Fruit fly (Drosophila melanogaster) whole organism, embryonic: Measurements from ENCODE around the gene Grip75.
A peak's percentile ranks its signal among the peaks of the same experiment; 100 is the strongest.

Source experiments
- Adf1 ChIP-seq: fragments of 200-800 bp; sonication (Bioruptor generic); IDR thresholded peaks from 2 replicates; pipeline ENCODE4 v1.3.6; 2022; ENCODE audit warnings: missing biosample characterization, missing genetic modification characterization
- Antp ChIP-seq: fragments of 200-800 bp; sonication (Bioruptor generic); optimal IDR thresholded peaks from 3 replicates; lab custom pipeline; 2016; ENCODE audit warnings: missing biosample characterization, missing genetic modification characterization
- Bteb2 ChIP-seq: fragments of 200-800 bp; sonication (Bioruptor generic); optimal IDR thresholded peaks from 2 replicates; lab custom pipeline; 2016; ENCODE audit warnings: missing biosample characterization, missing genetic modification characterization
- CG10147 ChIP-seq: fragments of 200-800 bp; sonication (Bioruptor generic); optimal IDR thresholded peaks from 2 replicates; lab custom pipeline; 2019; ENCODE audit warnings: missing biosample characterization, mild to moderate bottlenecking, missing genetic modification characterization, moderate library complexity
- CG11085 ChIP-seq: fragments of 200-800 bp; sonication (Bioruptor generic); IDR thresholded peaks from 2 replicates; pipeline ENCODE4 v1.3.6; 2022; ENCODE audit warnings: missing biosample characterization, missing genetic modification characterization
- CG11093 ChIP-seq: fragments of 200-800 bp; sonication (Bioruptor generic); IDR thresholded peaks from 3 replicates; pipeline ENCODE4 v1.3.6; 2022; ENCODE audit warnings: missing biosample characterization, missing genetic modification characterization
- CG12104 ChIP-seq: fragments of 200-800 bp; sonication (Bioruptor generic); optimal IDR thresholded peaks from 3 replicates; lab custom pipeline; 2016; ENCODE audit warnings: missing biosample characterization, missing genetic modification characterization
- CG12219 ChIP-seq: fragments of 200-800 bp; sonication (Bioruptor generic); optimal IDR thresholded peaks from 3 replicates; lab custom pipeline; 2018; ENCODE audit warnings: missing biosample characterization, mild to moderate bottlenecking, missing genetic modification characterization
- CG12391 ChIP-seq: fragments of 200-800 bp; sonication (Bioruptor generic); optimal IDR thresholded peaks from 3 replicates; lab custom pipeline; 2018; ENCODE audit warnings: missing biosample characterization, mild to moderate bottlenecking, missing genetic modification characterization, moderate library complexity
- CG1602 ChIP-seq: fragments of 200-800 bp; sonication (Bioruptor generic); optimal IDR thresholded peaks from 3 replicates; lab custom pipeline; 2016; ENCODE audit warnings: missing biosample characterization, missing genetic modification characterization
- CG1603 ChIP-seq: fragments of 200-800 bp; sonication (Bioruptor generic); optimal IDR thresholded peaks from 2 replicates; lab custom pipeline; 2019; ENCODE audit warnings: missing biosample characterization, mild to moderate bottlenecking, missing genetic modification characterization, moderate library complexity
- CG17361 ChIP-seq: fragments of 200-800 bp; sonication (Bioruptor generic); IDR thresholded peaks from 3 replicates; pipeline ENCODE4 v1.3.6; 2022; ENCODE audit warnings: missing biosample characterization, missing genetic modification characterization
- CG1832 ChIP-seq: fragments of 200-800 bp; sonication (Bioruptor generic); optimal IDR thresholded peaks from 2 replicates; lab custom pipeline; 2017; ENCODE audit warnings: missing biosample characterization, mild to moderate bottlenecking, missing genetic modification characterization, inconsistent platforms
- CG34224 ChIP-seq: fragments of 200-800 bp; sonication (Bioruptor generic); IDR thresholded peaks from 3 replicates; pipeline ENCODE4 v1.3.6; 2022; ENCODE audit warnings: missing biosample characterization, missing genetic modification characterization; ENCODE audit not compliant: partially characterized antibody
- CG34376 ChIP-seq: fragments of 200-800 bp; sonication (Bioruptor generic); optimal IDR thresholded peaks from 2 replicates; lab custom pipeline; 2018; ENCODE audit warnings: missing biosample characterization, mild to moderate bottlenecking, missing genetic modification characterization
- CG3995 ChIP-seq: fragments of 200-800 bp; sonication (Bioruptor generic); optimal IDR thresholded peaks from 3 replicates; lab custom pipeline; 2016; ENCODE audit warnings: missing biosample characterization, missing genetic modification characterization
- CG4282 ChIP-seq: fragments of 200-800 bp; sonication (Bioruptor generic); optimal IDR thresholded peaks from 2 replicates; lab custom pipeline; 2016; ENCODE audit warnings: missing biosample characterization, missing genetic modification characterization
- CG7745 ChIP-seq: fragments of 200-800 bp; sonication (Bioruptor generic); optimal IDR thresholded peaks from 2 replicates; lab custom pipeline; 2018; ENCODE audit warnings: missing biosample characterization, mild to moderate bottlenecking, missing genetic modification characterization, moderate library complexity
- Doc3 ChIP-seq: fragments of 200-800 bp; sonication (Bioruptor generic); IDR thresholded peaks from 3 replicates; pipeline ENCODE4 v1.3.6; 2022; ENCODE audit warnings: missing biosample characterization, missing genetic modification characterization; ENCODE audit not compliant: partially characterized antibody
- Dp ChIP-seq: fragments of 200-800 bp; sonication (Bioruptor generic); optimal IDR thresholded peaks from 2 replicates; lab custom pipeline; 2018; ENCODE audit warnings: missing biosample characterization, mild to moderate bottlenecking, missing genetic modification characterization, moderate library complexity
- Elba2 ChIP-seq: fragments of 200-800 bp; sonication (Bioruptor generic); optimal IDR thresholded peaks from 3 replicates; lab custom pipeline; 2016; ENCODE audit warnings: missing biosample characterization, missing genetic modification characterization
- MESR4 ChIP-seq: fragments of 200-800 bp; sonication (Bioruptor generic); optimal IDR thresholded peaks from 2 replicates; lab custom pipeline; 2018; ENCODE audit warnings: missing biosample characterization, mild to moderate bottlenecking, missing genetic modification characterization, moderate library complexity
- Max ChIP-seq: fragments of 200-800 bp; sonication (Bioruptor generic); optimal IDR thresholded peaks from 2 replicates; lab custom pipeline; 2016; ENCODE audit warnings: missing biosample characterization, mild to moderate bottlenecking, missing genetic modification characterization
- Mes4 ChIP-seq: fragments of 200-800 bp; sonication (Bioruptor generic); optimal IDR thresholded peaks from 2 replicates; lab custom pipeline; 2016; ENCODE audit warnings: missing biosample characterization, missing genetic modification characterization
- Nf-YA ChIP-seq: fragments of 200-800 bp; sonication (Bioruptor generic); IDR thresholded peaks from 2 replicates; pipeline ENCODE4 v1.3.6; 2022; ENCODE audit warnings: missing biosample characterization, missing genetic modification characterization
- Nf-YB ChIP-seq: fragments of 200-800 bp; sonication (Bioruptor generic); optimal IDR thresholded peaks from 3 replicates; lab custom pipeline; 2019; ENCODE audit warnings: missing biosample characterization, mild to moderate bottlenecking, missing genetic modification characterization, moderate library complexity
- PHDP ChIP-seq: fragments of 200-800 bp; sonication (Bioruptor generic); optimal IDR thresholded peaks from 3 replicates; lab custom pipeline; 2018; ENCODE audit warnings: missing biosample characterization, mild to moderate bottlenecking, missing genetic modification characterization, moderate library complexity
- Six4 ChIP-seq: fragments of 200-800 bp; sonication (Bioruptor generic); optimal IDR thresholded peaks from 2 replicates; lab custom pipeline; 2016; ENCODE audit warnings: missing biosample characterization, missing genetic modification characterization
- Ssrp ChIP-seq: fragments of 200-800 bp; sonication (Bioruptor generic); optimal IDR thresholded peaks from 2 replicates; lab custom pipeline; 2018; ENCODE audit warnings: missing biosample characterization, mild to moderate bottlenecking, missing genetic modification characterization, moderate library complexity
- Stat92E ChIP-seq, 3 experiments: fragments of >200 bp in 2 of 3; fragments of 200-800 bp in 1 of 3; sonication (Bioruptor generic) in 1 of 3; optimal IDR thresholded peaks; 2 replicates each; lab custom pipeline; 2017 to 2019; ENCODE audit warnings: missing biosample characterization in 3 of 3, missing genetic modification characterization in 3 of 3, mild to moderate bottlenecking in 1 of 3, moderate library complexity in 1 of 3
- ap ChIP-seq: fragments of 200-800 bp; sonication (Bioruptor generic); IDR thresholded peaks from 2 replicates; pipeline ENCODE4 v1.3.6; 2022; ENCODE audit warnings: missing biosample characterization, missing genetic modification characterization
- ash1 ChIP-seq: fragments of 200-800 bp; sonication (Bioruptor generic); optimal IDR thresholded peaks from 2 replicates; lab custom pipeline; 2018; ENCODE audit warnings: missing biosample characterization, mild to moderate bottlenecking, missing genetic modification characterization
- cad ChIP-seq: fragments of >200 bp; optimal IDR thresholded peaks from 2 replicates; lab custom pipeline; 2017; ENCODE audit warnings: missing biosample characterization, missing genetic modification characterization
- dmrt99B ChIP-seq: fragments of 200-800 bp; sonication (Bioruptor generic); optimal IDR thresholded peaks from 2 replicates; lab custom pipeline; 2018; ENCODE audit warnings: missing biosample characterization, mild to moderate bottlenecking, missing genetic modification characterization, moderate library complexity
- dpn ChIP-seq, 2 experiments: fragments of 200-800 bp; sonication (Bioruptor generic); optimal IDR thresholded peaks; 3 replicates each; lab custom pipeline; 2016; ENCODE audit warnings: missing biosample characterization in 2 of 2, missing genetic modification characterization in 2 of 2
- grn ChIP-seq: fragments of 200-800 bp; sonication (Bioruptor generic); optimal IDR thresholded peaks from 3 replicates; lab custom pipeline; 2017; ENCODE audit warnings: missing biosample characterization, missing genetic modification characterization
- jigr1 ChIP-seq: fragments of 200-800 bp; sonication (Bioruptor generic); IDR thresholded peaks from 3 replicates; pipeline ENCODE4 v1.3.6; 2022; ENCODE audit warnings: missing biosample characterization, missing genetic modification characterization
- jing ChIP-seq: fragments of 200-800 bp; sonication (Bioruptor generic); optimal IDR thresholded peaks from 2 replicates; lab custom pipeline; 2018; ENCODE audit warnings: missing biosample characterization, mild to moderate bottlenecking, missing genetic modification characterization
- kah ChIP-seq: fragments of 200-800 bp; sonication (Bioruptor generic); optimal IDR thresholded peaks from 2 replicates; lab custom pipeline; 2018; ENCODE audit warnings: missing biosample characterization, mild to moderate bottlenecking, missing genetic modification characterization
- ken ChIP-seq: fragments of 200-800 bp; sonication (Bioruptor generic); IDR thresholded peaks from 3 replicates; pipeline ENCODE4 v1.3.6; 2022; ENCODE audit warnings: missing biosample characterization, missing genetic modification characterization
- lov ChIP-seq, 2 experiments: fragments of 200-800 bp in 1 of 2; fragments of >200 bp in 1 of 2; sonication (Bioruptor generic) in 1 of 2; IDR thresholded peaks in 1 of 2; optimal IDR thresholded peaks in 1 of 2; 2 replicates in 1 of 2; 3 replicates in 1 of 2; pipeline versions ENCODE4 v1.3.6 to Lab custom; 2017 to 2022; ENCODE audit warnings: missing biosample characterization in 1 of 2, missing genetic modification characterization in 1 of 2
- nom ChIP-seq: fragments of 200-800 bp; sonication (Bioruptor generic); optimal IDR thresholded peaks from 2 replicates; lab custom pipeline; 2017; ENCODE audit warnings: missing biosample characterization, missing genetic modification characterization, mild to moderate bottlenecking, moderate library complexity, missing genetic modification reagents
- pfk ChIP-seq: fragments of 200-800 bp; sonication (Bioruptor generic); optimal IDR thresholded peaks from 2 replicates; lab custom pipeline; 2018; ENCODE audit warnings: missing biosample characterization, mild to moderate bottlenecking, missing genetic modification characterization, moderate library complexity
- sc ChIP-seq, 3 experiments: fragments of >200 bp in 2 of 3; fragments of 200-800 bp in 1 of 3; sonication (Bioruptor generic) in 1 of 3; optimal IDR thresholded peaks; 2 replicates in 2 of 3; 3 replicates in 1 of 3; lab custom pipeline; 2017; ENCODE audit warnings: mild to moderate bottlenecking in 1 of 3, missing biosample characterization in 1 of 3, missing genetic modification characterization in 1 of 3, missing genetic modification reagents in 1 of 3
- slbo ChIP-seq: fragments of 200-800 bp; sonication (Bioruptor generic); IDR thresholded peaks from 2 replicates; pipeline ENCODE4 v1.3.6; 2022; ENCODE audit warnings: missing biosample characterization, missing genetic modification characterization
- toy ChIP-seq: fragments of 200-800 bp; sonication (Bioruptor generic); IDR thresholded peaks from 2 replicates; pipeline ENCODE4 v1.3.6; 2022; ENCODE audit warnings: missing biosample characterization, missing genetic modification characterization
- trem ChIP-seq: fragments of 200-800 bp; optimal IDR thresholded peaks from 3 replicates; lab custom pipeline; 2019; ENCODE audit warnings: missing biosample characterization, mild to moderate bottlenecking, missing genetic modification characterization, moderate library complexity
- twi ChIP-seq: fragments of 200-800 bp; optimal IDR thresholded peaks from 2 replicates; lab custom pipeline; 2019; ENCODE audit warnings: missing biosample characterization, mild to moderate bottlenecking, missing genetic modification characterization, moderate library complexity
- zen2 ChIP-seq: fragments of 200-800 bp; sonication (Bioruptor generic); IDR thresholded peaks from 3 replicates; pipeline ENCODE4 v1.3.6; 2022; ENCODE audit warnings: missing biosample characterization, missing genetic modification characterization; ENCODE audit not compliant: partially characterized antibody

Grip75 gene

dm6 chr2L:10466865-10467270, 16.2 kb upstream of the Grip75 start (continued):
- no peak for TF ChIP-seq pfk (GFP tag; lab: Kevin White, UChicago)
- no peak for TF ChIP-seq CG11085 (GFP tag; lab: Robert Waterston, UW)
- no peak for TF ChIP-seq CG4282 (GFP tag; lab: Kevin White, UChicago)
- no peak for TF ChIP-seq ash1 (GFP tag; lab: Kevin White, UChicago)
- TF ChIP-seq Nf-YA (GFP tag; lab: Robert Waterston, UW) = no peak
- TF ChIP-seq Max (GFP tag; lab: Kevin White, UChicago) = peak; percentile 58
- no peak for TF ChIP-seq CG34224 (GFP tag; lab: Robert Waterston, UW)
- TF ChIP-seq Mes4 (GFP tag; lab: Kevin White, UChicago) = peak; percentile 28
- TF ChIP-seq dpn (GFP tag; optimal IDR thresholded peaks at IDR 0.05; lab: Kevin White, UChicago) = peak; percentile 52 to 56
- 0 out of 3 replicates have a peak, but pooled peaks have one; percentile 46 for TF ChIP-seq jigr1 (GFP tag; lab: Robert Waterston, UW)
- TF ChIP-seq CG10147 (GFP tag; lab: Kevin White, UChicago) = peak; percentile 2
- TF ChIP-seq CG34376 (GFP tag; lab: Kevin White, UChicago) = no peak
- no peak for TF ChIP-seq lov (optimal IDR thresholded peaks at IDR 0.05; lab: Kevin White, UChicago)
- 0 out of 3 replicates have a peak, but pooled peaks have one; percentile 54 for TF ChIP-seq lov (GFP tag; IDR thresholded peaks at IDR 0.05; lab: Robert Waterston, UW)
- no peak for TF ChIP-seq ken (GFP tag; lab: Robert Waterston, UW)
- no peak for TF ChIP-seq zen2 (GFP tag; lab: Robert Waterston, UW)
- no peak for TF ChIP-seq toy (GFP tag; lab: Robert Waterston, UW)
- no peak for TF ChIP-seq Bteb2 (GFP tag; lab: Kevin White, UChicago)
- TF ChIP-seq sc (optimal IDR thresholded peaks at IDR 0.05; lab: Kevin White, UChicago) = no peak
- peak; percentile 56 for TF ChIP-seq sc (GFP tag; optimal IDR thresholded peaks at IDR 0.05; lab: Kevin White, UChicago)
- no peak for TF ChIP-seq Dp
- no peak for TF ChIP-seq CG12219 (GFP tag; lab: Kevin White, UChicago)
- no peak for TF ChIP-seq ap (GFP tag; lab: Robert Waterston, UW)
- TF ChIP-seq slbo (GFP tag; lab: Robert Waterston, UW) = no peak; the same call in 1 of the 2 replicates
- peak in 1 of 3 experiments; percentile 43 for TF ChIP-seq Stat92E (GFP tag; optimal IDR thresholded peaks at IDR 0.05; lab: Kevin White, UChicago)
- peak; percentile 13 for TF ChIP-seq PHDP
- TF ChIP-seq Doc3 (GFP tag; lab: Robert Waterston, UW) = no peak
- TF ChIP-seq CG3995 = no peak
- TF ChIP-seq CG7745 (tag; lab: Kevin White, UChicago) = no peak
- no peak for TF ChIP-seq CG1832 (GFP tag; lab: Kevin White, UChicago)
- TF ChIP-seq trem (tag; lab: Kevin White, UChicago) = peak; percentile 37
- peak; percentile 32 for TF ChIP-seq Nf-YB (GFP tag; lab: Kevin White, UChicago)
- TF ChIP-seq CG1602 = peak; percentile 61
- TF ChIP-seq CG1603 (tag; lab: Kevin White, UChicago) = no peak
- peak; percentile 57 for TF ChIP-seq CG12104 (GFP tag; lab: Kevin White, UChicago)
- peak; percentile 46 for TF ChIP-seq Antp (GFP tag; lab: Kevin White, UChicago)
- peak; percentile 16 for TF ChIP-seq kah
- peak; percentile 60 for TF ChIP-seq Six4 (GFP tag; lab: Kevin White, UChicago)
- peak; percentile 80 for TF ChIP-seq dmrt99B (tag; lab: Kevin White, UChicago)
- TF ChIP-seq CG11093 (GFP tag; lab: Robert Waterston, UW) = peak; percentile 63; the same call in 1 of the 3 replicates
- TF ChIP-seq Ssrp (tag; lab: Kevin White, UChicago) = peak; percentile 68
- no peak for TF ChIP-seq Elba2
- TF ChIP-seq twi (tag; lab: Kevin White, UChicago) = peak; percentile 17
- TF ChIP-seq nom = no peak
- TF ChIP-seq CG12391 (tag; lab: Kevin White, UChicago) = peak; percentile 50
- peak; percentile 87 for TF ChIP-seq CG17361 (GFP tag; lab: Robert Waterston, UW)
- TF ChIP-seq cad (GFP tag; lab: Kevin White, UChicago) = no peak
- TF ChIP-seq grn (GFP tag; lab: Kevin White, UChicago) = no peak
- TF ChIP-seq Adf1 (GFP tag; lab: Robert Waterston, UW) = no peak
- TF ChIP-seq jing (GFP tag; lab: Kevin White, UChicago) = peak; percentile 8
- TF ChIP-seq MESR4 (GFP tag; lab: Kevin White, UChicago) = no peak
